Fruit fly (Drosophila melanogaster): ENCODE results near the gene Tim9a.

The Tim9a gene

dm6 chrX:13337454-13337853 is 47.6 kb upstream of the Tim9a start, which contains the start of gene RpS15Aa (continued):
- peak; percentile 77 for TF ChIP-seq CG42726 (GFP tag; IDR thresholded peaks at IDR 0.05; ENCODE audit: partially characterized antibody)
- TF ChIP-seq Ada2b (GFP tag; IDR thresholded peaks at IDR 0.05): no peak
- TF ChIP-seq otp (GFP tag; IDR thresholded peaks at IDR 0.05): peak; percentile 86
- no peak for TF ChIP-seq dan (GFP tag; IDR thresholded peaks at IDR 0.05)
- no peak for TF ChIP-seq Chrac-16 (GFP tag; optimal IDR thresholded peaks at IDR 0.05)
- TF ChIP-seq HLH4C (GFP tag; IDR thresholded peaks at IDR 0.05; ENCODE audit: partially characterized antibody): 0 out of 3 replicates have a peak, but pooled peaks have one; percentile 9
- TF ChIP-seq pb (GFP tag; optimal IDR thresholded peaks at IDR 0.05): peak; percentile 77
- peak; percentile 24 for TF ChIP-seq CG33557 (GFP tag; optimal IDR thresholded peaks at IDR 0.05)
- peak; percentile 74 for TF ChIP-seq Hsf (GFP tag; optimal IDR thresholded peaks at IDR 0.05)
- peak; percentile 75 for TF ChIP-seq CG3726 (GFP tag; IDR thresholded peaks at IDR 0.05)
- peak; percentile 66 for TF ChIP-seq CG16863 (GFP tag; optimal IDR thresholded peaks at IDR 0.05)
- TF ChIP-seq danr (GFP tag; IDR thresholded peaks at IDR 0.05): peak; percentile 45; the same call in 1 of the 2 replicates
- 0 out of 2 replicates have a peak, but pooled peaks have one; percentile 26 for TF ChIP-seq hbn (GFP tag; IDR thresholded peaks at IDR 0.05; ENCODE audit: partially characterized antibody)
- TF ChIP-seq pros (GFP tag; optimal IDR thresholded peaks at IDR 0.05): no peak
- peak; percentile 85 for TF ChIP-seq gce (GFP tag; IDR thresholded peaks at IDR 0.05)
- peak; percentile 38; the same call in 1 of the 2 replicates for TF ChIP-seq Lim3 (GFP tag; IDR thresholded peaks at IDR 0.05)
- TF ChIP-seq Xrp1 (GFP tag; IDR thresholded peaks at IDR 0.05): no peak
- no peak for TF ChIP-seq CG11696 (GFP tag; IDR thresholded peaks at IDR 0.05)
- peak; percentile 15 for TF ChIP-seq CG8281 (tag; optimal IDR thresholded peaks at IDR 0.05)
- TF ChIP-seq Sry-δ (GFP tag; optimal IDR thresholded peaks at IDR 0.05): peak; percentile 76
- TF ChIP-seq CG10959 (GFP tag; IDR thresholded peaks at IDR 0.05): peak; percentile 48; the same call in 1 of the 2 replicates
- peak; percentile 63 for TF ChIP-seq Fer2 (tag; optimal IDR thresholded peaks at IDR 0.05)
- peak; percentile 35 for TF ChIP-seq tx (GFP tag; optimal IDR thresholded peaks at IDR 0.05)
- TF ChIP-seq CG7963 (GFP tag; IDR thresholded peaks at IDR 0.05; ENCODE audit: partially characterized antibody): peak; percentile 46; the same call in 1 of the 3 replicates
- peak; percentile 78 for TF ChIP-seq ttk (GFP tag; IDR thresholded peaks at IDR 0.05)
- TF ChIP-seq Aef1 (GFP tag; IDR thresholded peaks at IDR 0.05): peak; percentile 67
- TF ChIP-seq Taf1 (GFP tag; IDR thresholded peaks at IDR 0.05): peak; percentile 33; the same call in 1 of the 2 replicates
- TF ChIP-seq CG2202 (tag; optimal IDR thresholded peaks at IDR 0.05): peak; percentile 52
- no peak for TF ChIP-seq Sox102F (GFP tag; optimal IDR thresholded peaks at IDR 0.05)
- TF ChIP-seq CG12942 (GFP tag; optimal IDR thresholded peaks at IDR 0.05): peak; percentile 57
- peak; percentile 38 for TF ChIP-seq pum (GFP tag; optimal IDR thresholded peaks at IDR 0.05)
- TF ChIP-seq fu2 (GFP tag; optimal IDR thresholded peaks at IDR 0.05): peak; percentile 44
- peak; percentile 69 for TF ChIP-seq Hey (tag; optimal IDR thresholded peaks at IDR 0.05)
- peak; percentile 37 for TF ChIP-seq CG13424 (tag; optimal IDR thresholded peaks at IDR 0.05)
- no peak for TF ChIP-seq Max (GFP tag; optimal IDR thresholded peaks at IDR 0.05)
- TF ChIP-seq z (GFP tag; IDR thresholded peaks at IDR 0.05): peak; percentile 51; the same call in 1 of the 3 replicates
- peak; percentile 43 for TF ChIP-seq ind (GFP tag; optimal IDR thresholded peaks at IDR 0.05)
- TF ChIP-seq CG16815 (GFP tag; optimal IDR thresholded peaks at IDR 0.05): peak; percentile 50
- peak; percentile 50 to 77 for TF ChIP-seq chif (GFP tag; optimal IDR thresholded peaks at IDR 0.05)
- TF ChIP-seq sens (GFP tag): peak; percentile 93
- peak; percentile 55 for TF ChIP-seq CG1529 (GFP tag; optimal IDR thresholded peaks at IDR 0.05)
- peak; percentile 61 for TF ChIP-seq Atf3 (GFP tag; optimal IDR thresholded peaks at IDR 0.05)
- no peak for TF ChIP-seq Hr78 (GFP tag; optimal IDR thresholded peaks at IDR 0.05)
- peak; percentile 65 for TF ChIP-seq knrl (GFP tag; IDR thresholded peaks at IDR 0.05; ENCODE audit: partially characterized antibody)
- TF ChIP-seq CG5245 (GFP tag; optimal IDR thresholded peaks at IDR 0.05): peak; percentile 60
- peak; percentile 66 for TF ChIP-seq zfh2 (GFP tag; optimal IDR thresholded peaks at IDR 0.05)
- TF ChIP-seq CG9876 (GFP tag; optimal IDR thresholded peaks at IDR 0.05): peak; percentile 90
- peak; percentile 60 for TF ChIP-seq bbx (GFP tag; IDR thresholded peaks at IDR 0.05; ENCODE audit: partially characterized antibody)
- TF ChIP-seq Mes4 (GFP tag; optimal IDR thresholded peaks at IDR 0.05): peak; percentile 85
- peak; percentile 26 for TF ChIP-seq twi (tag; optimal IDR thresholded peaks at IDR 0.05)
